Worm (Caenorhabditis elegans): ENCODE results near the gene F41F3.9.

The F41F3.9 gene

ce11 chrV:4623535-4623934, 31.7 kb upstream of the F41F3.9 start:
- TF ChIP-seq unc-39 (tag; optimal IDR thresholded peaks at IDR 0.05): no peak
- TF ChIP-seq nfya-1 (tag; optimal IDR thresholded peaks at IDR 0.05; ENCODE audit: insufficient read depth): peak; percentile 98

ce11 chrV:4624717-4625116, 30.6 kb upstream of the F41F3.9 start:
- no peak for TF ChIP-seq nhr-76 (tag; optimal IDR thresholded peaks at IDR 0.05)
- peak; percentile 98 for TF ChIP-seq nfya-1 (tag; optimal IDR thresholded peaks at IDR 0.05; ENCODE audit: insufficient read depth)

- TF ChIP-seq sea-2 (GFP tag; optimal IDR thresholded peaks at IDR 0.05) (no peak), fkh-10 (GFP tag; optimal IDR thresholded peaks at IDR 0.05) (peak; percentile 48), ceh-82 (tag; optimal IDR thresholded peaks at IDR 0.05) (no peak)
These were observed 28.9 kb upstream of the F41F3.9 start for ce11 chrV:4626344-4626743.

ce11 chrV:4628517-4628930, 26.8 kb upstream of the F41F3.9 start, which contains the start of gene pmt-2:
Gene pmt-2 (plus strand): TSS chrV:4628580.
- TF ChIP-seq ceh-16 (tag; optimal IDR thresholded peaks at IDR 0.05) (no peak), ceh-28 (tag; optimal IDR thresholded peaks at IDR 0.05) (no peak), mdl-1 (tag; optimal IDR thresholded peaks at IDR 0.05) (no peak), snpc-4 (tag; optimal IDR thresholded peaks at IDR 0.05) (no peak), egl-5 (tag; optimal IDR thresholded peaks at IDR 0.05) (no peak), elt-2 (tag; optimal IDR thresholded peaks at IDR 0.05) (peak; percentile 32), jun-1 (tag; optimal IDR thresholded peaks at IDR 0.05) (no peak), fkh-10 (GFP tag; optimal IDR thresholded peaks at IDR 0.05) (no peak), zag-1 (tag; optimal IDR thresholded peaks at IDR 0.05) (no peak), lin-15B (tag; optimal IDR thresholded peaks at IDR 0.05) (no peak), daf-12 (tag; optimal IDR thresholded peaks at IDR 0.05) (no peak), pha-4 (tag; optimal IDR thresholded peaks at IDR 0.05) (no peak), R02D3.7 (tag; optimal IDR thresholded peaks at IDR 0.05) (no peak), sea-2 (GFP tag; optimal IDR thresholded peaks at IDR 0.05) (no peak), nhr-25 (tag; optimal IDR thresholded peaks at IDR 0.05) (peak; percentile 83), skn-1 (tag; optimal IDR thresholded peaks at IDR 0.05) (no peak), nhr-12 (tag; optimal IDR thresholded peaks at IDR 0.05) (no peak), ceh-82 (tag; optimal IDR thresholded peaks at IDR 0.05) (no peak), fos-1 (tag; optimal IDR thresholded peaks at IDR 0.05) (no peak), ama-1 (optimal IDR thresholded peaks at IDR 0.05) (no peak), lin-39 (tag; optimal IDR thresholded peaks at IDR 0.05) (no peak), mml-1 (tag; optimal IDR thresholded peaks at IDR 0.05) (no peak), egl-27 (tag; optimal IDR thresholded peaks at IDR 0.05) (no peak), lsy-12 (tag; optimal IDR thresholded peaks at IDR 0.05) (no peak), aly-2 (tag; optimal IDR thresholded peaks at IDR 0.05) (no peak), nhr-76 (tag; optimal IDR thresholded peaks at IDR 0.05) (no peak), unc-62 (GFP tag; optimal IDR thresholded peaks at IDR 0.05) (no peak), nhr-67 (tag; optimal IDR thresholded peaks at IDR 0.05) (no peak), hmg-11 (tag; optimal IDR thresholded peaks at IDR 0.05) (no peak), nhr-23 (tag; optimal IDR thresholded peaks at IDR 0.05) (peak; percentile 46), ztf-4 (tag; optimal IDR thresholded peaks at IDR 0.05) (no peak), pqm-1 (tag; optimal IDR thresholded peaks at IDR 0.05) (no peak), nhr-43 (tag; optimal IDR thresholded peaks at IDR 0.05; ENCODE audit: poor library complexity, severe bottlenecking) (no peak), nhr-11 (tag; optimal IDR thresholded peaks at IDR 0.05) (no peak), eor-1 (tag; optimal IDR thresholded peaks at IDR 0.05) (no peak), elt-1 (tag; optimal IDR thresholded peaks at IDR 0.05) (peak; percentile 99), nhr-28 (tag; optimal IDR thresholded peaks at IDR 0.05) (no peak), nfya-1 (tag; optimal IDR thresholded peaks at IDR 0.05; ENCODE audit: insufficient read depth) (peak; percentile 1), ZK546.5 (tag; optimal IDR thresholded peaks at IDR 0.05) (no peak), nhr-77 (tag; optimal IDR thresholded peaks at IDR 0.05) (no peak), tbx-2 (tag; optimal IDR thresholded peaks at IDR 0.05) (no peak), fkh-2 (tag; optimal IDR thresholded peaks at IDR 0.05) (no peak), elt-3 (tag; optimal IDR thresholded peaks at IDR 0.05) (peak in 1 of 3 experiments; percentile 54), ztf-11 (tag; optimal IDR thresholded peaks at IDR 0.05) (no peak), ceh-9 (tag; optimal IDR thresholded peaks at IDR 0.05) (no peak), nhr-237 (tag; optimal IDR thresholded peaks at IDR 0.05) (no peak), unc-39 (tag; optimal IDR thresholded peaks at IDR 0.05) (no peak)

Measured in whole organism, L3 larva.